Fruit fly (Drosophila melanogaster): ENCODE data around the gene CG31524.

Gene CG31524

DNA sequence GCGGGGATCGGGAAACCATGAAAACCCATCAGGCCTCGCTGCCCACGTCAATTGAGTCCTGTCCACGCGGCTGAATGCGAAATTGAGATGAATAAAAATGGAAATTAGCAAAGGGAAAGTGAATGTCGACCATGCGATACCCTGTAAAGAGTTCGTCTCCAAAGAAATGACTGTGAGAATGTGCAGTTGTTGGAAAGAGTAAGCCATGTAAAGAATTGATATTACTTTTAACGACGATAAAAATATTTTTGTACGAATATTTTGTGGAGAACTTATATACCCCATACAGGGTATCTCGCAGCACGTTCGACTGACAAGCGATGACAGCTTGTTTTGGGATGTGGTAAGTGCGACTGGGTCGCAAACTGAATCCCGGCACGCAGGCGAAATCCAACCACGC, 13.0 kb downstream of the CG31524 start (continued):
- TF ChIP-seq ro (GFP tag; IDR thresholded peaks at IDR 0.05), result no peak
- no peak for TF ChIP-seq HmgZ (tag; optimal IDR thresholded peaks at IDR 0.05)
- TF ChIP-seq Hsf (GFP tag; optimal IDR thresholded peaks at IDR 0.05), result peak; percentile 47
- peak; percentile 30 for TF ChIP-seq Oli (tag; optimal IDR thresholded peaks at IDR 0.05)
- no peak for TF ChIP-seq cad (GFP tag; optimal IDR thresholded peaks at IDR 0.05)
- no peak for TF ChIP-seq CG10147 (GFP tag; optimal IDR thresholded peaks at IDR 0.05)
- peak; percentile 43; the same call in 1 of the 2 replicates for TF ChIP-seq lmd (GFP tag; IDR thresholded peaks at IDR 0.05)
- TF ChIP-seq HmgD (GFP tag; optimal IDR thresholded peaks at IDR 0.05), result no peak
- TF ChIP-seq lab (GFP tag; optimal IDR thresholded peaks at IDR 0.05), result no peak
- TF ChIP-seq CG8281 (tag; optimal IDR thresholded peaks at IDR 0.05), result no peak
- TF ChIP-seq Trl (optimal IDR thresholded peaks at IDR 0.05), result no peak
- peak; percentile 26 for TF ChIP-seq Trl (GFP tag; optimal IDR thresholded peaks at IDR 0.05)
- no peak for TF ChIP-seq hb (GFP tag; IDR thresholded peaks at IDR 0.05; ENCODE audit: partially characterized antibody)
- 0 out of 3 replicates have a peak, but pooled peaks have one; percentile 20 for TF ChIP-seq CG11093 (GFP tag; IDR thresholded peaks at IDR 0.05)
- no peak for TF ChIP-seq inv (GFP tag; IDR thresholded peaks at IDR 0.05; ENCODE audit: partially characterized antibody)
- TF ChIP-seq otp (GFP tag; IDR thresholded peaks at IDR 0.05), result no peak
- TF ChIP-seq CG7786 (GFP tag; optimal IDR thresholded peaks at IDR 0.05), result peak; percentile 26
- TF ChIP-seq CG17568 (GFP tag; optimal IDR thresholded peaks at IDR 0.05), result no peak
- TF ChIP-seq NfI (GFP tag; optimal IDR thresholded peaks at IDR 0.05), result no peak
- no peak for TF ChIP-seq Atf3 (GFP tag; optimal IDR thresholded peaks at IDR 0.05)
- TF ChIP-seq Atf6 (GFP tag; IDR thresholded peaks at IDR 0.05), result no peak
- no peak for TF ChIP-seq CG4360 (GFP tag; IDR thresholded peaks at IDR 0.05)
- no peak for TF ChIP-seq CkIIα-i1 (GFP tag; IDR thresholded peaks at IDR 0.05)
- no peak for TF ChIP-seq CG4282 (GFP tag; optimal IDR thresholded peaks at IDR 0.05)
- TF ChIP-seq kay (GFP tag; optimal IDR thresholded peaks at IDR 0.05), result no peak
- TF ChIP-seq tap (tag; optimal IDR thresholded peaks at IDR 0.05), result no peak
- TF ChIP-seq odd (GFP tag; optimal IDR thresholded peaks at IDR 0.05), result no peak
- no peak for TF ChIP-seq CG32767 (GFP tag; IDR thresholded peaks at IDR 0.05)
- no peak for TF ChIP-seq tx (GFP tag; optimal IDR thresholded peaks at IDR 0.05)
- 0 out of 3 replicates have a peak, but pooled peaks have one; percentile 6 for TF ChIP-seq gce (GFP tag; IDR thresholded peaks at IDR 0.05)
- TF ChIP-seq Bteb2 (GFP tag; optimal IDR thresholded peaks at IDR 0.05), result peak; percentile 10
- no peak for TF ChIP-seq CG11247 (GFP tag; IDR thresholded peaks at IDR 0.05)
- peak; percentile 77 for TF ChIP-seq zen (tag; optimal IDR thresholded peaks at IDR 0.05)
- no peak for TF ChIP-seq MESR4 (GFP tag; optimal IDR thresholded peaks at IDR 0.05)
- no peak for TF ChIP-seq CG9437 (GFP tag; optimal IDR thresholded peaks at IDR 0.05)
- TF ChIP-seq CG2129 (GFP tag; IDR thresholded peaks at IDR 0.05; ENCODE audit: partially characterized antibody), result no peak
- peak; percentile 48 for TF ChIP-seq dmrt11E (tag; optimal IDR thresholded peaks at IDR 0.05)
- no peak for TF ChIP-seq CG15269 (tag; optimal IDR thresholded peaks at IDR 0.05)
- TF ChIP-seq CG8388 (GFP tag; optimal IDR thresholded peaks at IDR 0.05), result no peak
- no peak for TF ChIP-seq Oaz (GFP tag; IDR thresholded peaks at IDR 0.05)
- TF ChIP-seq CG10274 (GFP tag; optimal IDR thresholded peaks at IDR 0.05), result no peak
- TF ChIP-seq YL-1 (GFP tag; optimal IDR thresholded peaks at IDR 0.05), result no peak
- no peak for TF ChIP-seq CG7987 (GFP tag; optimal IDR thresholded peaks at IDR 0.05)
- no peak for TF ChIP-seq H15 (GFP tag; IDR thresholded peaks at IDR 0.05)
- no peak for TF ChIP-seq ranshi (GFP tag; IDR thresholded peaks at IDR 0.05)

Data from whole organism, embryonic.